Fruit fly (Drosophila melanogaster) whole organism, embryonic: ENCODE results near the gene sea.

Experiments
- Asciz ChIP-seq: fragments of 200-800 bp; sonication (Bioruptor generic); optimal IDR thresholded peaks from 2 replicates; lab custom pipeline; 2017; ENCODE audit warnings: missing biosample characterization, mild to moderate bottlenecking, missing genetic modification characterization, missing genetic modification reagents
- Atf3 ChIP-seq: fragments of 200-800 bp; sonication (Bioruptor generic); optimal IDR thresholded peaks from 3 replicates; lab custom pipeline; 2016; ENCODE audit warnings: missing biosample characterization, missing genetic modification characterization
- Atf6 ChIP-seq: fragments of 200-800 bp; sonication (Bioruptor generic); IDR thresholded peaks from 2 replicates; pipeline ENCODE4 v1.3.6; 2022; ENCODE audit warnings: missing biosample characterization, missing genetic modification characterization
- CG10147 ChIP-seq: fragments of 200-800 bp; sonication (Bioruptor generic); optimal IDR thresholded peaks from 2 replicates; lab custom pipeline; 2019; ENCODE audit warnings: missing biosample characterization, mild to moderate bottlenecking, missing genetic modification characterization, moderate library complexity
- CG10274 ChIP-seq: fragments of 200-800 bp; sonication (Bioruptor generic); optimal IDR thresholded peaks from 3 replicates; lab custom pipeline; 2017; ENCODE audit warnings: missing biosample characterization, mild to moderate bottlenecking, missing genetic modification characterization
- CG11398 ChIP-seq: fragments of 200-800 bp; sonication (Bioruptor generic); optimal IDR thresholded peaks from 2 replicates; lab custom pipeline; 2016; ENCODE audit warnings: missing biosample characterization, missing genetic modification characterization
- CG11723 ChIP-seq: fragments of 200-800 bp; sonication (Bioruptor generic); optimal IDR thresholded peaks from 2 replicates; lab custom pipeline; 2017; ENCODE audit warnings: missing biosample characterization, mild to moderate bottlenecking, missing genetic modification characterization
- CG18262 ChIP-seq: fragments of 200-800 bp; optimal IDR thresholded peaks from 3 replicates; lab custom pipeline; 2019; ENCODE audit warnings: missing biosample characterization, mild to moderate bottlenecking, missing genetic modification characterization, moderate library complexity
- CG18619 ChIP-seq: fragments of 200-800 bp; sonication (Bioruptor generic); optimal IDR thresholded peaks from 3 replicates; lab custom pipeline; 2017; ENCODE audit warnings: missing biosample characterization, mild to moderate bottlenecking, missing genetic modification characterization
- CG2678 ChIP-seq: fragments of 200-800 bp; sonication (Bioruptor generic); optimal IDR thresholded peaks from 3 replicates; lab custom pipeline; 2019; ENCODE audit warnings: missing biosample characterization, mild to moderate bottlenecking, missing genetic modification characterization, moderate library complexity
- CG32532 ChIP-seq: fragments of 200-800 bp; sonication (Bioruptor generic); IDR thresholded peaks from 2 replicates; pipeline ENCODE4 v1.3.6; 2022; ENCODE audit warnings: missing biosample characterization, missing genetic modification characterization
- CG3281 ChIP-seq: fragments of 200-800 bp; sonication (Bioruptor generic); optimal IDR thresholded peaks from 3 replicates; lab custom pipeline; 2017; ENCODE audit warnings: missing biosample characterization, mild to moderate bottlenecking, missing genetic modification characterization
- CG4424 ChIP-seq: fragments of 200-800 bp; sonication (Bioruptor generic); optimal IDR thresholded peaks from 3 replicates; lab custom pipeline; 2016; ENCODE audit warnings: missing biosample characterization, missing genetic modification characterization
- CG6813 ChIP-seq: fragments of 200-800 bp; sonication (Bioruptor generic); optimal IDR thresholded peaks from 2 replicates; lab custom pipeline; 2017; ENCODE audit warnings: missing biosample characterization, missing genetic modification characterization, mild to moderate bottlenecking, moderate library complexity, missing genetic modification reagents
- CG7271 ChIP-seq: fragments of 200-800 bp; sonication (Bioruptor generic); optimal IDR thresholded peaks from 2 replicates; lab custom pipeline; 2018; ENCODE audit warnings: missing biosample characterization, mild to moderate bottlenecking, missing genetic modification characterization, moderate library complexity
- CG8924 ChIP-seq: fragments of 200-800 bp; optimal IDR thresholded peaks from 3 replicates; lab custom pipeline; 2019; ENCODE audit warnings: missing biosample characterization, mild to moderate bottlenecking, missing genetic modification characterization, moderate library complexity
- CG9437 ChIP-seq: fragments of 200-800 bp; sonication (Bioruptor generic); optimal IDR thresholded peaks from 2 replicates; lab custom pipeline; 2018; ENCODE audit warnings: missing biosample characterization, mild to moderate bottlenecking, missing genetic modification characterization
- CoRest ChIP-seq: fragments of 200-800 bp; sonication (Bioruptor generic); optimal IDR thresholded peaks from 3 replicates; lab custom pipeline; 2018; ENCODE audit warnings: missing biosample characterization, mild to moderate bottlenecking, missing genetic modification characterization, moderate library complexity
- Dip3 ChIP-seq: fragments of 200-800 bp; sonication (Bioruptor generic); optimal IDR thresholded peaks from 3 replicates; lab custom pipeline; 2016; ENCODE audit warnings: missing biosample characterization, missing genetic modification characterization
- Doc2 ChIP-seq: fragments of 200-800 bp; sonication (Bioruptor generic); IDR thresholded peaks from 2 replicates; pipeline ENCODE4 v1.3.6; 2022; ENCODE audit warnings: missing biosample characterization, missing genetic modification characterization
- Hr78 ChIP-seq, 2 experiments: fragments of 200-800 bp in 1 of 2; fragments of >200 bp in 1 of 2; sonication (Bioruptor generic) in 1 of 2; optimal IDR thresholded peaks; 2 replicates each; lab custom pipeline; 2017 to 2019; ENCODE audit warnings: missing biosample characterization in 2 of 2, missing genetic modification characterization in 2 of 2, mild to moderate bottlenecking in 1 of 2, moderate library complexity in 1 of 2
- NC2β ChIP-seq: fragments of 200-800 bp; sonication (Bioruptor generic); optimal IDR thresholded peaks from 2 replicates; lab custom pipeline; 2016; ENCODE audit warnings: missing biosample characterization, missing genetic modification characterization
- NFAT ChIP-seq: fragments of 200-800 bp; sonication (Bioruptor generic); IDR thresholded peaks from 2 replicates; pipeline ENCODE4 v1.3.6; 2022; ENCODE audit warnings: missing biosample characterization, missing genetic modification characterization
- Oaz ChIP-seq: fragments of 200-800 bp; sonication (Bioruptor generic); IDR thresholded peaks from 2 replicates; pipeline ENCODE4 v1.3.6; 2022; ENCODE audit warnings: missing biosample characterization, missing genetic modification characterization
- Poxn ChIP-seq: fragments of 200-800 bp; sonication (Bioruptor generic); IDR thresholded peaks from 2 replicates; pipeline ENCODE4 v1.3.6; 2022; ENCODE audit warnings: missing biosample characterization, missing genetic modification characterization
- Side ChIP-seq: fragments of 200-800 bp; sonication (Bioruptor generic); optimal IDR thresholded peaks from 2 replicates; lab custom pipeline; 2016; ENCODE audit warnings: missing biosample characterization, missing genetic modification characterization
- Six4 ChIP-seq: fragments of 200-800 bp; sonication (Bioruptor generic); optimal IDR thresholded peaks from 2 replicates; lab custom pipeline; 2016; ENCODE audit warnings: missing biosample characterization, missing genetic modification characterization
- Sry-δ ChIP-seq: fragments of 200-800 bp; sonication (Bioruptor generic); optimal IDR thresholded peaks from 2 replicates; lab custom pipeline; 2016; ENCODE audit warnings: missing biosample characterization, missing genetic modification characterization
- Xrp1 ChIP-seq: fragments of 200-800 bp; sonication (Bioruptor generic); IDR thresholded peaks from 2 replicates; pipeline ENCODE4 v1.3.6; 2022; ENCODE audit warnings: missing biosample characterization, missing genetic modification characterization
- btn ChIP-seq: fragments of 200-800 bp; sonication (Bioruptor generic); optimal IDR thresholded peaks from 2 replicates; lab custom pipeline; 2016; ENCODE audit warnings: missing biosample characterization, missing genetic modification characterization
- fd3F ChIP-seq: fragments of 200-800 bp; sonication (Bioruptor generic); optimal IDR thresholded peaks from 2 replicates; lab custom pipeline; 2018; ENCODE audit warnings: missing biosample characterization, mild to moderate bottlenecking, missing genetic modification characterization, moderate library complexity
- gfzf ChIP-seq: fragments of 200-800 bp; sonication (Bioruptor generic); optimal IDR thresholded peaks from 2 replicates; lab custom pipeline; 2016; ENCODE audit warnings: missing biosample characterization, mild to moderate bottlenecking, missing genetic modification characterization, moderate library complexity
- gt ChIP-seq: fragments of 200-800 bp; sonication (Bioruptor generic); IDR thresholded peaks from 2 replicates; pipeline ENCODE4 v1.3.6; 2022; ENCODE audit warnings: missing biosample characterization, missing genetic modification characterization
- insv ChIP-seq, 2 experiments: fragments of 200-800 bp; sonication (Bioruptor generic); optimal IDR thresholded peaks; 3 replicates each; lab custom pipeline; 2016 to 2018; ENCODE audit warnings: missing biosample characterization in 2 of 2, missing genetic modification characterization in 2 of 2
- jigr1 ChIP-seq: fragments of 200-800 bp; sonication (Bioruptor generic); IDR thresholded peaks from 3 replicates; pipeline ENCODE4 v1.3.6; 2022; ENCODE audit warnings: missing biosample characterization, missing genetic modification characterization
- lab ChIP-seq: fragments of 200-800 bp; sonication (Bioruptor generic); optimal IDR thresholded peaks from 3 replicates; lab custom pipeline; 2017; ENCODE audit warnings: missing biosample characterization, missing genetic modification characterization, mild to moderate bottlenecking, moderate library complexity, missing genetic modification reagents
- lilli ChIP-seq: fragments of 200-800 bp; sonication (Bioruptor generic); optimal IDR thresholded peaks from 3 replicates; lab custom pipeline; 2016; ENCODE audit warnings: missing biosample characterization, missing genetic modification characterization
- nau ChIP-seq: fragments of 200-800 bp; sonication (Bioruptor generic); optimal IDR thresholded peaks from 3 replicates; lab custom pipeline; 2017; ENCODE audit warnings: missing biosample characterization, mild to moderate bottlenecking, missing genetic modification characterization, missing genetic modification reagents
- nerfin-2 ChIP-seq: fragments of 200-800 bp; sonication (Bioruptor generic); IDR thresholded peaks from 2 replicates; pipeline ENCODE4 v1.3.6; 2022; ENCODE audit warnings: missing biosample characterization, missing genetic modification characterization; ENCODE audit not compliant: partially characterized antibody
- pan ChIP-seq, 4 experiments: fragments of >200 bp in 3 of 4; fragments of 200-800 bp in 1 of 4; sonication (Bioruptor generic) in 1 of 4; optimal IDR thresholded peaks in 3 of 4; IDR thresholded peaks in 1 of 4; 2 replicates each; pipeline versions ENCODE4 v1.3.6 to Lab custom; 2017 to 2022; ENCODE audit warnings: missing biosample characterization in 2 of 4, missing genetic modification characterization in 2 of 4, mixed read lengths in 1 of 4
- pros ChIP-seq: fragments of 200-800 bp; sonication (Bioruptor generic); optimal IDR thresholded peaks from 3 replicates; lab custom pipeline; 2019; ENCODE audit warnings: missing biosample characterization, mild to moderate bottlenecking, missing genetic modification characterization, moderate library complexity
- pzg ChIP-seq: fragments of 200-800 bp; sonication (Bioruptor generic); optimal IDR thresholded peaks from 3 replicates; lab custom pipeline; 2018; ENCODE audit warnings: missing biosample characterization, mild to moderate bottlenecking, missing genetic modification characterization, moderate library complexity
- sim ChIP-seq: fragments of 200-800 bp; sonication (Bioruptor generic); IDR thresholded peaks from 2 replicates; pipeline ENCODE4 v1.3.6; 2022; ENCODE audit warnings: missing biosample characterization, missing genetic modification characterization
- ssp ChIP-seq: fragments of 200-800 bp; sonication (Bioruptor generic); IDR thresholded peaks from 2 replicates; pipeline ENCODE4 v1.3.6; 2022; ENCODE audit warnings: missing biosample characterization, missing genetic modification characterization
- tap ChIP-seq: fragments of 200-800 bp; optimal IDR thresholded peaks from 3 replicates; lab custom pipeline; 2019; ENCODE audit warnings: missing biosample characterization, mild to moderate bottlenecking, missing genetic modification characterization, moderate library complexity
- tio ChIP-seq: fragments of 200-800 bp; sonication (Bioruptor generic); optimal IDR thresholded peaks from 2 replicates; lab custom pipeline; 2017; ENCODE audit warnings: missing biosample characterization, missing genetic modification characterization, inconsistent platforms
- yki ChIP-seq: fragments of >200 bp; optimal IDR thresholded peaks from 3 replicates; lab custom pipeline; 2018
- zen ChIP-seq: fragments of 200-800 bp; sonication (Bioruptor generic); optimal IDR thresholded peaks from 3 replicates; lab custom pipeline; 2018; ENCODE audit warnings: missing biosample characterization, mild to moderate bottlenecking, missing genetic modification characterization, moderate library complexity
- zf30C ChIP-seq: fragments of 200-800 bp; sonication (Bioruptor generic); optimal IDR thresholded peaks from 3 replicates; lab custom pipeline; 2018; ENCODE audit warnings: missing biosample characterization, mild to moderate bottlenecking, missing genetic modification characterization

sea gene

DNA sequence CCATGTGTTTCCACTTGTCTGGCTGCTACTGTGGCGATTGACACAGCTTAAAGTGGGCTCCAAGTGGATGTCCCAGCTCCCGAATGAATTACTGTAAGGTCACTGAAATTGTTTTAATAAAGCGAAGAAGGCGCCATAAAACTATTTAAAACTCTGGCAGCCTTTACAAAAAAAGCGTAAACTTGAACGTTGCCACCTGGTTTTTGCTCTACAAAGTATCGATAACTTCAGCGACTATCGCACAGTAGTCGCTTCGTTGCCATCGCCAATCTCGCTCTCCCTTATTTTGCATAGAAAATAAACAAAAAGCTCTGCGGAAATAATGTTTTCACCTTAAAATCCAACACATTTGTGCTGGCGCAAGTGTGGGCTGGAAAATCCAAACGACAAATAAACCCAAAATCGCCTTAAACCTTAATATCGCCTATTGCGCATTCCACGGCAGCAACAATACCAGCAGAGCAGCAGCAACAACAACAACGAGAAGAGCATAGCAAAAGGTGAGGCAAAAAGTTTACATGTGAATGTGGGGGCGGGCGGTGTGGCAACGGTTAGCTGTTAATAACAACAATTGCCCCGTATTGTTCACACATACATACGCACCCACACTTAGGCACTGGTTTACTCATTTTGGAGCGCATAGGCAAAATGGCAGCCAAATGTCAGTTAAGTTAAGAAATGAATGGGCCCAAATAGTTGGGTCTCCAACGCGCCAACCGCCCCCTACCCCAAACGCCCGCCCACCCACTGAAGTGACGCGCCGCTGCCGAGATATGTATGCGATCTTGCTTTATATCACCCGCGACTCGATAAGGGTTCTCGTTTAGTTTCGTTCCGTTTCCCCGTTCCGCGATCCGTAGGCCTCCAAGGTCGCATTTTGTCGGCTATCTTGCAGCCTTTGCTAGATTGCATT, 14.7 kb upstream of the sea start, which contains the start of gene wkd (continued):
- TF ChIP-seq nerfin-2 (GFP tag; lab: Robert Waterston, UW), result peak; percentile 53; the same call in 1 of the 2 replicates
- TF ChIP-seq Sry-δ (GFP tag; lab: Kevin White, UChicago), result peak; percentile 97
- TF ChIP-seq NC2β (GFP tag; lab: Kevin White, UChicago), result peak; percentile 58
- no peak for TF ChIP-seq yki (lab: Kevin White, UChicago)
- no peak for TF ChIP-seq zf30C (GFP tag; lab: Kevin White, UChicago)
- no peak for TF ChIP-seq ssp (GFP tag; lab: Robert Waterston, UW)
- TF ChIP-seq CG10274, result no peak
- no peak for TF ChIP-seq CG2678 (tag; lab: Kevin White, UChicago)
- TF ChIP-seq Side (GFP tag; lab: Kevin White, UChicago), result no peak
- no peak for TF ChIP-seq CG7271 (tag; lab: Kevin White, UChicago)
- no peak for TF ChIP-seq Asciz (GFP tag; lab: Kevin White, UChicago)
- TF ChIP-seq CoRest, result no peak
- TF ChIP-seq CG10147, result no peak
- TF ChIP-seq lab, result no peak
- no peak for TF ChIP-seq CG8924
- no peak for TF ChIP-seq Poxn (GFP tag; lab: Robert Waterston, UW)
- no peak for TF ChIP-seq CG9437 (GFP tag; lab: Kevin White, UChicago)
- TF ChIP-seq CG18619 (GFP tag; lab: Kevin White, UChicago), result no peak
- TF ChIP-seq Dip3 (GFP tag; lab: Kevin White, UChicago), result no peak
- TF ChIP-seq fd3F, result no peak
- no peak for TF ChIP-seq CG18262 (tag; lab: Kevin White, UChicago)
- TF ChIP-seq Xrp1, result no peak
- no peak for TF ChIP-seq sim (GFP tag; lab: Robert Waterston, UW)
- no peak for TF ChIP-seq CG6813 (GFP tag; lab: Kevin White, UChicago)
- TF ChIP-seq CG11723, result no peak
- TF ChIP-seq insv (GFP tag; optimal IDR thresholded peaks at IDR 0.05; lab: Kevin White, UChicago), result no peak
- TF ChIP-seq lilli, result no peak
- no peak for TF ChIP-seq Six4 (GFP tag; lab: Kevin White, UChicago)
- TF ChIP-seq Doc2 (GFP tag; lab: Robert Waterston, UW), result no peak
- no peak for TF ChIP-seq tio (GFP tag; lab: Kevin White, UChicago)
- no peak for TF ChIP-seq jigr1 (GFP tag; lab: Robert Waterston, UW)
- no peak for TF ChIP-seq nau
- TF ChIP-seq NFAT (GFP tag; lab: Robert Waterston, UW), result no peak
- no peak for TF ChIP-seq CG3281 (GFP tag; lab: Kevin White, UChicago)
- no peak for TF ChIP-seq tap (tag; lab: Kevin White, UChicago)
- no peak for TF ChIP-seq Atf3 (GFP tag; lab: Kevin White, UChicago)
- TF ChIP-seq gt (GFP tag; lab: Robert Waterston, UW), result no peak
- TF ChIP-seq Oaz (GFP tag; lab: Robert Waterston, UW), result no peak
- no peak for TF ChIP-seq CG32532 (GFP tag; lab: Robert Waterston, UW)
- TF ChIP-seq gfzf (GFP tag; lab: Kevin White, UChicago), result peak; percentile 25
- TF ChIP-seq pros (GFP tag; lab: Kevin White, UChicago), result no peak
- TF ChIP-seq CG4424 (GFP tag; lab: Kevin White, UChicago), result no peak
- TF ChIP-seq Hr78 (GFP tag; optimal IDR thresholded peaks at IDR 0.05; lab: Kevin White, UChicago), result peak in 1 of 2 experiments; percentile 23
- TF ChIP-seq btn (GFP tag; lab: Kevin White, UChicago), result no peak
- no peak for TF ChIP-seq Atf6 (GFP tag; lab: Robert Waterston, UW)
- peak; percentile 86 for TF ChIP-seq pzg (GFP tag; lab: Kevin White, UChicago)
- TF ChIP-seq pan (optimal IDR thresholded peaks at IDR 0.05; lab: Kevin White, UChicago), result no peak
- no peak for TF ChIP-seq pan (GFP tag; optimal IDR thresholded peaks at IDR 0.05 in 1 of 2, IDR thresholded peaks at IDR 0.05 in 1 of 2)
- no peak for TF ChIP-seq zen
- no peak for TF ChIP-seq CG11398 (GFP tag; lab: Kevin White, UChicago)
